Worm (Caenorhabditis elegans): Measurements from ENCODE around the gene nhr-231.

DNA sequence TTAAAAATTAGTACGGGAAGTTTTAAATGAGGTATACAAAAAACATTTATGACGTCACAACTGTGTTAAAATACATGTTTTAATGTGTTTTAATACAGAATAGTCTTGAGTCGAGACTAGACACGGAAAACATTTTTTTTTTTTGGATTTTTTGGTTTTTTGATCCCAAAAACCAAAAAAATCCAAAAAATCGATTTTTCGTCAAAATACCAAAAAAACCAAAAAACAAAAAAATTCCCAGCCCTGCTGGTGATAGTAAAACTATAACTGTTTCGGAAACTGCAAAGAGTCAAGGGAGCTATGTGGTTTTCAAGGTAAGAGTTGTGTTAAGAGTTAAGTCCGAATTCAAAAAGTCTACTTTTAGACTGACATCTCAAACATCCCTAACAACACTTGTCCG is 29.7 kb upstream of the nhr-231 start, which contains the start of gene F11D11.4:
- TF ChIP-seq ztf-11 (tag; optimal IDR thresholded peaks at IDR 0.05): no peak
- TF ChIP-seq lin-15B (tag; optimal IDR thresholded peaks at IDR 0.05): no peak
- no peak for TF ChIP-seq nhr-23 (tag; optimal IDR thresholded peaks at IDR 0.05)
- TF ChIP-seq lsy-12 (tag; optimal IDR thresholded peaks at IDR 0.05): no peak
- TF ChIP-seq nhr-237 (tag; optimal IDR thresholded peaks at IDR 0.05): no peak
- no peak for TF ChIP-seq fkh-10 (GFP tag; optimal IDR thresholded peaks at IDR 0.05)
- no peak for TF ChIP-seq nhr-11 (tag; optimal IDR thresholded peaks at IDR 0.05)
- no peak for TF ChIP-seq tbx-2 (tag; optimal IDR thresholded peaks at IDR 0.05)
- no peak for TF ChIP-seq egl-5 (tag; optimal IDR thresholded peaks at IDR 0.05)
- TF ChIP-seq elt-3 (tag; optimal IDR thresholded peaks at IDR 0.05): no peak
